In genomic region chr3L:5975785-5976120, dm6 we compare ENCODE assay signal across 3 fruit fly cellular contexts.
TF ChIP-seq lines count a peak whose summit lies in the region.

Gene CG10479, minus strand, starts transcription at chr3L:5976007.

- no peak for TF ChIP-seq CTCF in whole organism, embryonic (GFP tag; optimal IDR thresholded peaks at IDR 0.05; lab: Kevin White, UChicago)

TF ChIP-seq in whole organism, adult, 20 proteins besides CTCF, POLR2A, EP300 and RAD21:
- TF ChIP-seq CG1620 (GFP tag; optimal IDR thresholded peaks at IDR 0.05; lab: Kevin White, UChicago) (no peak), CG11617 (GFP tag; optimal IDR thresholded peaks at IDR 0.05; lab: Kevin White, UChicago) (no peak), CG14711 (tag; optimal IDR thresholded peaks at IDR 0.05; lab: Kevin White, UChicago) (no peak), CG5204 (GFP tag; optimal IDR thresholded peaks at IDR 0.05; lab: Kevin White, UChicago) (peak; percentile 17), Clk (GFP tag; optimal IDR thresholded peaks at IDR 0.05; lab: Kevin White, UChicago) (no peak), kay (GFP tag; lab: Kevin White, UChicago; ENCODE audit: borderline replicate concordance) (peak; percentile 65), cic (GFP tag; optimal IDR thresholded peaks at IDR 0.05; lab: Kevin White, UChicago) (no peak), tj (GFP tag; optimal IDR thresholded peaks at IDR 0.05; lab: Kevin White, UChicago) (peak; percentile 4), CG7045 (GFP tag; optimal IDR thresholded peaks at IDR 0.05; lab: Kevin White, UChicago) (no peak), CG12768 (GFP tag; optimal IDR thresholded peaks at IDR 0.05; lab: Kevin White, UChicago) (peak; percentile 97), Hr96 (GFP tag; optimal IDR thresholded peaks at IDR 0.05; lab: Kevin White, UChicago) (peak; percentile 54), toe (GFP tag; optimal IDR thresholded peaks at IDR 0.05; lab: Kevin White, UChicago) (peak; percentile 64), CG33017 (tag; optimal IDR thresholded peaks at IDR 0.05; lab: Kevin White, UChicago) (peak; percentile 44)
TF ChIP-seq in whole organism, adult: peak in this region for 7.

TF ChIP-seq in whole organism, embryonic, 481 proteins besides CTCF, POLR2A, EP300 and RAD21 (continues in another document):
- peak; percentile 92 for TF ChIP-seq HLHmδ (GFP tag; optimal IDR thresholded peaks at IDR 0.05; lab: Kevin White, UChicago)
- peak; percentile 86 for TF ChIP-seq chm (GFP tag; IDR thresholded peaks at IDR 0.05; lab: Robert Waterston, UW)
- peak; percentile 2 for TF ChIP-seq CG1603 (tag; optimal IDR thresholded peaks at IDR 0.05; lab: Kevin White, UChicago)
- no peak for TF ChIP-seq CG18011 (GFP tag; optimal IDR thresholded peaks at IDR 0.05; lab: Kevin White, UChicago)
- TF ChIP-seq Jarid2 (GFP tag; optimal IDR thresholded peaks at IDR 0.05; lab: Kevin White, UChicago), result peak; percentile 82
- TF ChIP-seq Awh (GFP tag; IDR thresholded peaks at IDR 0.05; lab: Robert Waterston, UW), result no peak
- no peak for TF ChIP-seq cad (GFP tag; optimal IDR thresholded peaks at IDR 0.05; lab: Kevin White, UChicago)
- TF ChIP-seq Hr51 (GFP tag; optimal IDR thresholded peaks at IDR 0.05; lab: Kevin White, UChicago), result no peak
- no peak for TF ChIP-seq CG2875 (GFP tag; optimal IDR thresholded peaks at IDR 0.05; lab: Kevin White, UChicago)
- TF ChIP-seq jumu (GFP tag; optimal IDR thresholded peaks at IDR 0.05; lab: Kevin White, UChicago), result no peak
- TF ChIP-seq tna (GFP tag; IDR thresholded peaks at IDR 0.05; lab: Robert Waterston, UW; ENCODE audit: partially characterized antibody), result 0 out of 2 replicates have a peak, but pooled peaks have one; percentile 42
- TF ChIP-seq ttk (GFP tag; IDR thresholded peaks at IDR 0.05; lab: Robert Waterston, UW), result no peak
- peak; percentile 12 for TF ChIP-seq abd-A (tag; optimal IDR thresholded peaks at IDR 0.05; lab: Kevin White, UChicago)
- no peak for TF ChIP-seq CG8089 (GFP tag; optimal IDR thresholded peaks at IDR 0.05; lab: Kevin White, UChicago)
- TF ChIP-seq Dll (GFP tag; IDR thresholded peaks at IDR 0.05; lab: Robert Waterston, UW; ENCODE audit: partially characterized antibody), result no peak
- no peak for TF ChIP-seq CG1792 (GFP tag; optimal IDR thresholded peaks at IDR 0.05; lab: Kevin White, UChicago)
- TF ChIP-seq pros (GFP tag; optimal IDR thresholded peaks at IDR 0.05; lab: Kevin White, UChicago), result peak; percentile 88
- no peak for TF ChIP-seq CG6654 (GFP tag; optimal IDR thresholded peaks at IDR 0.05; lab: Kevin White, UChicago)
- no peak for TF ChIP-seq ERR (GFP tag; optimal IDR thresholded peaks at IDR 0.05; lab: Kevin White, UChicago)
- no peak for TF ChIP-seq CG9437 (GFP tag; optimal IDR thresholded peaks at IDR 0.05; lab: Kevin White, UChicago)
- no peak for TF ChIP-seq luna (GFP tag; optimal IDR thresholded peaks at IDR 0.05; lab: Kevin White, UChicago)
- no peak for TF ChIP-seq CG18476 (GFP tag; optimal IDR thresholded peaks at IDR 0.05; lab: Kevin White, UChicago)
- no peak for TF ChIP-seq lov (optimal IDR thresholded peaks at IDR 0.05; lab: Kevin White, UChicago)
- TF ChIP-seq lov (GFP tag; IDR thresholded peaks at IDR 0.05; lab: Robert Waterston, UW), result peak; percentile 56; the same call in 1 of the 3 replicates
- TF ChIP-seq CG10321 (GFP tag; IDR thresholded peaks at IDR 0.05; lab: Robert Waterston, UW), result no peak
- TF ChIP-seq odd (GFP tag; optimal IDR thresholded peaks at IDR 0.05; lab: Kevin White, UChicago), result no peak
- no peak for TF ChIP-seq CG3407 (GFP tag; optimal IDR thresholded peaks at IDR 0.05; lab: Kevin White, UChicago)
- 0 out of 2 replicates have a peak, but pooled peaks have one; percentile 43 for TF ChIP-seq sna (GFP tag; IDR thresholded peaks at IDR 0.05; lab: Robert Waterston, UW; ENCODE audit: partially characterized antibody)
- no peak for TF ChIP-seq MESR4 (GFP tag; optimal IDR thresholded peaks at IDR 0.05; lab: Kevin White, UChicago)
- TF ChIP-seq CG6791 (GFP tag; IDR thresholded peaks at IDR 0.05; lab: Robert Waterston, UW; ENCODE audit: partially characterized antibody), result peak; percentile 66; the same call in 2 of the 3 replicates
- TF ChIP-seq gfzf (GFP tag; optimal IDR thresholded peaks at IDR 0.05; lab: Kevin White, UChicago), result no peak
- TF ChIP-seq unc-4 (GFP tag; IDR thresholded peaks at IDR 0.05; lab: Robert Waterston, UW; ENCODE audit: partially characterized antibody), result no peak
- TF ChIP-seq CG4707 (GFP tag; optimal IDR thresholded peaks at IDR 0.05; lab: Kevin White, UChicago), result peak; percentile 12
- no peak for TF ChIP-seq Nf-YB (GFP tag; optimal IDR thresholded peaks at IDR 0.05; lab: Kevin White, UChicago)
- no peak for TF ChIP-seq grn (GFP tag; optimal IDR thresholded peaks at IDR 0.05; lab: Kevin White, UChicago)
- peak; percentile 22; the same call in 1 of the 2 replicates for TF ChIP-seq Bgb (GFP tag; IDR thresholded peaks at IDR 0.05; lab: Robert Waterston, UW; ENCODE audit: partially characterized antibody)
- TF ChIP-seq ato (GFP tag; IDR thresholded peaks at IDR 0.05; lab: Robert Waterston, UW; ENCODE audit: partially characterized antibody), result peak; percentile 47
- TF ChIP-seq ase (GFP tag; IDR thresholded peaks at IDR 0.05; lab: Robert Waterston, UW), result no peak

TF ChIP-seq in whole organism, prepupa, 60 proteins besides CTCF, POLR2A, EP300 and RAD21:
- TF ChIP-seq CG6163 (GFP tag; IDR thresholded peaks at IDR 0.05; lab: Robert Waterston, UW) (peak; percentile 5; the same call in 1 of the 3 replicates), Eip78C (GFP tag; lab: Kevin White, UChicago) (peak; percentile 18), Sox102F (GFP tag; optimal IDR thresholded peaks at IDR 0.05; lab: Kevin White, UChicago) (no peak)
